Fruit fly (Drosophila melanogaster): ENCODE results near the gene AIF.

DNA sequence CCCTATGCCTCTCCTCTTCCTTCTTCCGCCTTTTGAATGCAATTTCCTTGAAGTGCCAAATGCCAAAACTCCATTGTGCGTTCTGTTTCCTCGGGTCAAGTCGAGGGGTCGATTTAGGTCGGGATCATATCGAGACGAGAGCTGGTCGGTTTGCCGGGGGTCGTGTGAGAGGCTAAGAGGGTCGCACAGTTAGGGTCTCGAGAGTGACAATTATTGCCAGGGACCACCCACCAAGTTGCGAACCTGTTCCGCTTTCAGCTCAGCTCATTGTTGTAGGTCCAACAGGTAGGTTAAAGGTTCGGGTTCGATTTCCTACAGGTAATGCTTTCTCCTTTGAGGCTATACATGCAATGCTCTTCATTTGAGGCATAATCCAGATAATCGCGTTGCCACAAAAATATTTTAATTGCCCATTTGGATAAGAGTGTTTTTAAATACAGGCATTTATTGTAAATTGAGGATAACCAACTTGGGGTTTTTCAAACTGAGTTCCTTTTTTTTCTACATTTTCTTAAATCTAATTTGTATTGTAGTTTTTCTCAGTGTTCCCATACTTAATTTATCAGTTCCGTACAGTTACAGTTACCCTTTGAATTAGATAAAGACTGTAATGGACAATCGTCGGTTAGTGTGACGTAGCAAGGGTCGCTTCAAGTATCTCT, 21.0 kb downstream of the AIF start:
- no peak for TF ChIP-seq pnt (GFP tag; optimal IDR thresholded peaks at IDR 0.05)
- TF ChIP-seq hb (GFP tag; IDR thresholded peaks at IDR 0.05; ENCODE audit: partially characterized antibody): no peak
- no peak for TF ChIP-seq Sry-δ (GFP tag; optimal IDR thresholded peaks at IDR 0.05)
- no peak for TF ChIP-seq nerfin-1 (tag; optimal IDR thresholded peaks at IDR 0.05)
